Worm (Caenorhabditis elegans) whole organism, young adult: ENCODE measurements around the gene D1005.5.

Experiments
- B0019.2 ChIP-seq: fragments of 200-800 bp; sonication (Bioruptor generic); conservative IDR thresholded peaks from 2 replicates; pipeline ENCODE4 v1.3.6; 2022; ENCODE audit warnings: missing genetic modification reagents, missing genetic modification characterization, missing compliant biosample characterization
- B0261.1 ChIP-seq: sonication (generic microtip); optimal IDR thresholded peaks from 2 replicates; lab custom pipeline; 2016; ENCODE audit warnings: mild to moderate bottlenecking, missing genetic modification characterization, moderate library complexity, missing compliant biosample characterization
- C17E4.6 ChIP-seq: fragments of 200-800 bp; sonication (Bioruptor generic); IDR thresholded peaks from 2 replicates; pipeline ENCODE4 v1.3.6; 2022; ENCODE audit warnings: missing genetic modification reagents, missing genetic modification characterization, missing compliant biosample characterization
- F10E7.11 ChIP-seq: sonication (generic microtip); optimal IDR thresholded peaks from 2 replicates; lab custom pipeline; 2017; ENCODE audit warnings: mild to moderate bottlenecking, missing genetic modification characterization, moderate library complexity, missing compliant biosample characterization
- F22D6.2 ChIP-seq: sonication (generic microtip); optimal IDR thresholded peaks from 2 replicates; lab custom pipeline; 2016; ENCODE audit warnings: mild to moderate bottlenecking, missing genetic modification characterization, missing compliant biosample characterization
- F23B12.7 ChIP-seq: sonication (generic microtip); optimal IDR thresholded peaks from 2 replicates; lab custom pipeline; 2017; ENCODE audit warnings: missing genetic modification characterization, mild to moderate bottlenecking, missing compliant biosample characterization, antibody characterized with exemption, moderate library complexity; ENCODE audit not compliant: insufficient read depth
- F33H1.4 ChIP-seq: fragments of 200-800 bp; sonication (Bioruptor generic); IDR thresholded peaks from 2 replicates; pipeline ENCODE4 v1.3.6; 2022; ENCODE audit warnings: missing genetic modification reagents, missing genetic modification characterization, missing compliant biosample characterization
- F37B4.10 ChIP-seq: fragments of 200-800 bp; sonication (Bioruptor generic); IDR thresholded peaks from 2 replicates; pipeline ENCODE4 v1.3.6; 2022; ENCODE audit warnings: missing genetic modification characterization, missing compliant biosample characterization
- T26A5.8 ChIP-seq: sonication (generic microtip); optimal IDR thresholded peaks from 2 replicates; lab custom pipeline; 2016; ENCODE audit warnings: missing genetic modification characterization, missing compliant biosample characterization
- Y53G8AR.9 ChIP-seq: fragments of 200-800 bp; sonication (Bioruptor generic); conservative IDR thresholded peaks from 2 replicates; pipeline ENCODE4 v1.3.6; 2022; ENCODE audit warnings: missing genetic modification reagents, missing genetic modification characterization, missing compliant biosample characterization
- Y56A3A.18 ChIP-seq: fragments of 200-800 bp; sonication (Bioruptor generic); IDR thresholded peaks from 2 replicates; pipeline ENCODE4 v1.3.6; 2022; ENCODE audit warnings: missing genetic modification reagents, missing genetic modification characterization, missing compliant biosample characterization
- aptf-2 ChIP-seq: fragments of 200-800 bp; sonication (Bioruptor generic); conservative IDR thresholded peaks from 2 replicates; pipeline ENCODE4 v1.3.6; 2022; ENCODE audit warnings: missing genetic modification reagents, missing genetic modification characterization, missing compliant biosample characterization
- aptf-3 ChIP-seq: fragments of 200-800 bp; sonication (Bioruptor generic); IDR thresholded peaks from 2 replicates; pipeline ENCODE4 v1.3.6; 2022; ENCODE audit warnings: missing genetic modification characterization, missing compliant biosample characterization
- bed-1 ChIP-seq: fragments of 200-800 bp; sonication (Bioruptor generic); IDR thresholded peaks from 2 replicates; pipeline ENCODE4 v1.3.6; 2022; ENCODE audit warnings: missing genetic modification reagents, missing genetic modification characterization, missing compliant biosample characterization
- ccch-3 ChIP-seq: fragments of 200-800 bp; sonication (Bioruptor generic); optimal IDR thresholded peaks from 2 replicates; lab custom pipeline; 2018; ENCODE audit warnings: mild to moderate bottlenecking, missing genetic modification characterization, missing compliant biosample characterization
- cebp-2 ChIP-seq: fragments of 200-800 bp; sonication (Bioruptor generic); IDR thresholded peaks from 2 replicates; pipeline ENCODE4 v1.3.6; 2022; ENCODE audit warnings: missing genetic modification characterization, missing compliant biosample characterization
- ceh-100 ChIP-seq: fragments of 200-800 bp; sonication (Bioruptor generic); IDR thresholded peaks from 2 replicates; pipeline ENCODE4 v1.3.6; 2022; ENCODE audit warnings: missing genetic modification reagents, missing genetic modification characterization, missing compliant biosample characterization
- ceh-58 ChIP-seq: fragments of 200-800 bp; sonication (Bioruptor generic); IDR thresholded peaks from 2 replicates; pipeline ENCODE4 v1.3.6; 2022; ENCODE audit warnings: missing genetic modification characterization, missing compliant biosample characterization
- ceh-91 ChIP-seq: fragments of 200-800 bp; sonication (Bioruptor generic); IDR thresholded peaks from 2 replicates; pipeline ENCODE4 v1.3.6; 2022; ENCODE audit warnings: missing genetic modification reagents, missing genetic modification characterization, missing compliant biosample characterization
- dpl-1 ChIP-seq: fragments of 150-350 bp; optimal IDR thresholded peaks from 2 replicates; lab custom pipeline; 2014; ENCODE audit warnings: missing biosample characterization, missing genetic modification reagents, missing genetic modification characterization
- ekl-4 ChIP-seq: fragments of 200-800 bp; sonication (Bioruptor generic); IDR thresholded peaks from 2 replicates; pipeline ENCODE4 v1.3.6; 2022; ENCODE audit warnings: missing genetic modification reagents, missing genetic modification characterization, missing compliant biosample characterization
- ets-4 ChIP-seq: fragments of 200-800 bp; sonication (Bioruptor generic); optimal IDR thresholded peaks from 2 replicates; lab custom pipeline; 2018; ENCODE audit warnings: mild to moderate bottlenecking, missing genetic modification characterization, missing compliant biosample characterization
- hlh-26 ChIP-seq: fragments of 200-800 bp; sonication (Bioruptor generic); conservative IDR thresholded peaks from 2 replicates; pipeline ENCODE4 v1.3.6; 2022; ENCODE audit warnings: missing genetic modification reagents, missing genetic modification characterization, missing compliant biosample characterization
- hmg-1.2 ChIP-seq: fragments of 200-800 bp; sonication (Bioruptor generic); IDR thresholded peaks from 2 replicates; pipeline ENCODE4 v1.3.6; 2022; ENCODE audit warnings: missing genetic modification reagents, missing genetic modification characterization, missing compliant biosample characterization
- hrde-1 ChIP-seq: sonication (generic microtip); optimal IDR thresholded peaks from 2 replicates; lab custom pipeline; 2016; ENCODE audit warnings: missing genetic modification characterization, mild to moderate bottlenecking, missing compliant biosample characterization, moderate library complexity, missing genotype, missing genetic modification reagents, borderline replicate concordance
- let-526 ChIP-seq: fragments of 200-800 bp; sonication (Bioruptor generic); IDR thresholded peaks from 2 replicates; pipeline ENCODE4 v1.3.6; 2022; ENCODE audit warnings: missing genetic modification reagents, missing genetic modification characterization, missing compliant biosample characterization
- lin-40 ChIP-seq: sonication (generic microtip); optimal IDR thresholded peaks from 2 replicates; lab custom pipeline; 2016; ENCODE audit warnings: missing genetic modification characterization, mild to moderate bottlenecking, missing compliant biosample characterization, missing genotype, missing genetic modification reagents
- madf-10 ChIP-seq: sonication (generic microtip); optimal IDR thresholded peaks from 2 replicates; lab custom pipeline; 2016; ENCODE audit warnings: mild to moderate bottlenecking, missing genetic modification characterization, missing compliant biosample characterization
- madf-8 ChIP-seq: fragments of 200-800 bp; sonication (Bioruptor generic); conservative IDR thresholded peaks from 2 replicates; pipeline ENCODE4 v1.3.6; 2022; ENCODE audit warnings: missing genetic modification reagents, missing genetic modification characterization, missing compliant biosample characterization
- mcd-1 ChIP-seq: fragments of 200-800 bp; sonication (Bioruptor generic); IDR thresholded peaks from 2 replicates; pipeline ENCODE4 v1.3.6; 2022; ENCODE audit warnings: missing genetic modification reagents, missing genetic modification characterization, missing compliant biosample characterization
- mel-28 ChIP-seq: sonication (generic microtip); optimal IDR thresholded peaks from 2 replicates; lab custom pipeline; 2016; ENCODE audit warnings: borderline replicate concordance, mild to moderate bottlenecking, missing genetic modification characterization, missing compliant biosample characterization
- nfyb-1 ChIP-seq: fragments of 200-800 bp; sonication (Bioruptor generic); IDR thresholded peaks from 2 replicates; pipeline ENCODE4 v1.3.6; 2022; ENCODE audit warnings: missing genetic modification reagents, missing genetic modification characterization, missing compliant biosample characterization
- nhr-120 ChIP-seq: fragments of 200-800 bp; sonication (Bioruptor generic); IDR thresholded peaks from 2 replicates; pipeline ENCODE4 v1.3.6; 2022; ENCODE audit warnings: missing genetic modification characterization, missing compliant biosample characterization
- nhr-90 ChIP-seq: sonication (generic microtip); optimal IDR thresholded peaks from 2 replicates; lab custom pipeline; 2016; ENCODE audit warnings: missing genotype, mild to moderate bottlenecking, missing genetic modification characterization, missing compliant biosample characterization
- pbrm-1 ChIP-seq: fragments of 200-800 bp; sonication (Bioruptor generic); IDR thresholded peaks from 2 replicates; pipeline ENCODE4 v1.3.6; 2022; ENCODE audit warnings: missing genetic modification reagents, missing genetic modification characterization, missing compliant biosample characterization
- pha-4 ChIP-seq: fragments of 150-350 bp; sonication (generic microtip); optimal IDR thresholded peaks from 2 replicates; lab custom pipeline; 2014; ENCODE audit warnings: missing biosample characterization, missing genetic modification reagents, missing genetic modification characterization
- tlf-1 ChIP-seq: fragments of 200-800 bp; sonication (Bioruptor generic); optimal IDR thresholded peaks from 2 replicates; lab custom pipeline; 2018; ENCODE audit warnings: mild to moderate bottlenecking, missing genetic modification characterization, missing compliant biosample characterization
- unc-130 ChIP-seq: sonication (generic microtip); optimal IDR thresholded peaks from 2 replicates; lab custom pipeline; 2016; ENCODE audit warnings: missing genetic modification reagents, missing genetic modification characterization, missing compliant biosample characterization
- xnd-1 ChIP-seq: sonication (generic microtip); optimal IDR thresholded peaks from 2 replicates; lab custom pipeline; 2016; ENCODE audit warnings: missing genotype, missing genetic modification reagents, missing genetic modification characterization, missing compliant biosample characterization
- ztf-25 ChIP-seq: fragments of 200-800 bp; sonication (Bioruptor generic); IDR thresholded peaks from 2 replicates; pipeline ENCODE4 v1.3.6; 2022; ENCODE audit warnings: missing genetic modification reagents, missing genetic modification characterization, missing compliant biosample characterization

Gene D1005.5

DNA sequence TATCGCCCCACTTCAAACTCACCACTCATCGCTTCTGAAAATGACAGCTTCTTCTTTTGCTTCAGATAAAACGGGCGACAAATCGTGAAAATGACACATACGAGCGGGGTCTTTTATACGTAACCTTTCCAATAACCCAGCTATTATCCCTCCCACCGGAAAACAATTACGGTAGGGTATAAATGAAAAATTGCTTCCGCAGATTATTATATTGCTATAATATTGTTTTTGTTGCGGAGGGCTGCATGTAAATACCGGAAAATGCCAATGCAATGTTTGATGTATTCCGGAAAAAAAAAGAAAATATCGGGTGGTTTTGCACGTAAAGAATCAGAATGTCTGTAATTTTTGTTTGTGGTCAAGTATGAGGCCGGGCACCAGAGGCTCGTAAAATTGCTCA lies 29.0 kb upstream of the D1005.5 start, which contains the start of gene F09E10.7:
TSS of gene F09E10.7 (minus strand) at position 101 of the 400 bp plus-strand sequence.
- no peak for TF ChIP-seq F37B4.10
- TF ChIP-seq nfyb-1 = no peak
- TF ChIP-seq hrde-1 = no peak
- TF ChIP-seq pha-4 (tag; lab: Kevin White, UChicago) = no peak
- no peak for TF ChIP-seq B0019.2
- TF ChIP-seq bed-1 (GFP tag; lab: Robert Waterston, UW) = no peak
- TF ChIP-seq F22D6.2 = no peak
- TF ChIP-seq let-526 (GFP tag; lab: Robert Waterston, UW) = no peak
- no peak for TF ChIP-seq nhr-120 (GFP tag; lab: Robert Waterston, UW)
- TF ChIP-seq xnd-1 (tag; lab: Kevin White, UChicago) = no peak
- TF ChIP-seq ceh-58 (GFP tag; lab: Robert Waterston, UW) = no peak
- TF ChIP-seq madf-10 (tag; lab: Kevin White, UChicago) = no peak
- no peak for TF ChIP-seq ekl-4 (GFP tag; lab: Robert Waterston, UW)
- TF ChIP-seq hmg-1.2 (GFP tag; lab: Robert Waterston, UW) = no peak
- TF ChIP-seq tlf-1 (GFP tag; lab: Kevin White, UChicago) = no peak
- no peak for TF ChIP-seq ztf-25 (GFP tag; lab: Robert Waterston, UW)
- no peak for TF ChIP-seq Y56A3A.18 (GFP tag; lab: Robert Waterston, UW)
- TF ChIP-seq Y53G8AR.9 (GFP tag; lab: Robert Waterston, UW) = no peak
- no peak for TF ChIP-seq nhr-90
- TF ChIP-seq cebp-2 = no peak
- TF ChIP-seq, all 124 proteins: peak for 0

DNA sequence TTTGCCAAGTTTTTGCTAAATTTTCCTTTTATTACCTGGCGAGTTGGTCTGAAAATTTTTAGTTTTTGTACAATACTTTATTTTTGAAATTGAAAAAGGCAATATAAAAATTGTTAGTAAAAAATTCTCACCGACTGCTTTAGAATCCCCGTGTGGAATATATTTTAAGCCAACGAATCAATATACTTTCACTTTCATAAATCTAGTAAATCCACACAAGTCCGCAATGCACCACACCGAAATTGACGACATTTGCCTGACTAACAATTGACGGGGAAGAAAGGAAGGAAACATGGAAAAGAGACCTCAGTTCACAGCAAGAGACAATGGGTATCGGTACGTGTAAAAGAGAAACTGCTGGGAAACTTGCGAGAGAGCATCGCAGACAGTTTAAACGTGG lies 26.7 kb upstream of the D1005.5 start:
- TF ChIP-seq hlh-26 = no peak
- TF ChIP-seq B0261.1 (tag; lab: Kevin White, UChicago) = no peak
- no peak for TF ChIP-seq ets-4 (GFP tag; lab: Kevin White, UChicago)

DNA sequence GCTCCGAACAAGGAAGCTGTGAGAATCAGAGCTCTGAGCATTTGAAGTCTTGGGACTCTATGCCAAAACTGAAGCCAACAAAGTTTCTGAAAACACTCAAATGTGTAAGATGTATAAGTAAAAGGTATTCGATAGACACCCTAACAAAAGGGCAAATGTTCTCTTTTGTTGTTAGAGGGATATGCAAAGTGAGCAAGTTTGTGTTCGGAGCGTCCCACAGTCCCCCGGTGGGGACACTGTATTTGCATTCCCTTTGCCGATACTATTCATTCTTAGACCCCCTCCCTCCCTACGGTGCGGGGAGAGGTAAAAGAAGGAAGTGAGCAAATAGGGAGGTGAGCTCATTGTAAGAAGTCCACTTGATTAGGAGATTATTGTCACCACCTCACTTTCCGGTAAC lies 24.8 kb upstream of the D1005.5 start, which contains the start of gene F09E10.6:
TSS of gene F09E10.6 (minus strand) at position 101 of the 400 bp plus-strand sequence.
- no peak for TF ChIP-seq unc-130 (GFP tag; lab: Kevin White, UChicago)
- no peak for TF ChIP-seq F10E7.11 (tag; lab: Kevin White, UChicago)
- TF ChIP-seq aptf-3 (GFP tag; lab: Robert Waterston, UW) = no peak
- TF ChIP-seq mcd-1 (GFP tag; lab: Robert Waterston, UW) = no peak
- no peak for TF ChIP-seq madf-8
- no peak for TF ChIP-seq mel-28 (tag; lab: Kevin White, UChicago)
- TF ChIP-seq C17E4.6 = no peak
- no peak for TF ChIP-seq ceh-91 (GFP tag; lab: Robert Waterston, UW)
- TF ChIP-seq aptf-2 (GFP tag; lab: Robert Waterston, UW) = no peak

DNA sequence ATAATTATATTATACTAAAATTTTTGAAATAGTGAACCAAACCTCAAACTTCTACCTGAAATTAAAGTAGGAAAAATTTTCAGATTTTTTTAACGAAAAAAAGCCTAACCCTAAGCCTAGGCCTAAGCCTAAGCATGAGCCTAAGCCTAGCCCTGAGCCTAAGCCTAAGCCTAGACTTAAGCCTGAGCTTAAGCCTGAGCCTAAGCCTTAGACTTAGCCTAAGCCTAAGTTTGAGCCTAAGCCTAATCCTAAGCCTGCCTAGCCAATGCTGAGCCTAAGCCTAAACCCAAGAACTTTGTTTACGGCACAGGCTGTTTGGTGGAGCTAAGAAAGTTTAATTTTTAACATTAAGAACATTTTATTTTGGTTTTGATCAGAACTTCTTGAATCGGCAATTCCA lies 23.2 kb upstream of the D1005.5 start:
- TF ChIP-seq let-526 (GFP tag; lab: Robert Waterston, UW) = no peak
- TF ChIP-seq ccch-3 (GFP tag; lab: Kevin White, UChicago) = no peak
- TF ChIP-seq F23B12.7 (tag; lab: Kevin White, UChicago) = no peak
- TF ChIP-seq ceh-100 (GFP tag; lab: Robert Waterston, UW) = no peak
- TF ChIP-seq pbrm-1 (GFP tag; lab: Robert Waterston, UW) = no peak
- TF ChIP-seq dpl-1 (GFP tag; lab: Kevin White, UChicago) = no peak
- no peak for TF ChIP-seq T26A5.8 (tag; lab: Kevin White, UChicago)
- no peak for TF ChIP-seq F33H1.4
- TF ChIP-seq lin-40 = no peak
- TF ChIP-seq aptf-3 (GFP tag; lab: Robert Waterston, UW) = no peak
- no peak for TF ChIP-seq tlf-1 (GFP tag; lab: Kevin White, UChicago)
